Worm (Caenorhabditis elegans): ENCODE results near the gene R06B9.5.

Gene R06B9.5

DNA sequence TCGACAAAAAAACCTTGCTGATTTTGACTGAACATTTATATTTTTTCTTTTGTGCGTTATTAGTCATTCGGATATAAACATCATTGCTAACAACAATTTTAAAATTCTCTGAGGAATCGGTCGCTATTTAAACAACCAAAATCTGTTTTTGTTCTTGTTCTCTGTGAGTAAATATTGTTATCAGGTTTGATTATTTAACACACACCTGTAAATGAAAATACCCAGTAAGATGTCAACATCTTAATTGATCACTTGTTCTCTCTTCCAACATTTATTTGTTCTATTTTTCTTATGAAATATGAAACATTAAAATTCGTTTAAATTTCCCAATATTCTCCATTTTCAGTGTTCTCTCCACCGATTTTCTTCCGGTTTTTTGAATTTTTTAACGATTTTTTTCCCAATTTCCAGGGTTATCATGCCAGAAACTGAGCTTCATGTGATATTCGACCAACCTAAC lies 26.9 kb downstream of the R06B9.5 start, which contains the start of gene arrd-11:
Gene arrd-11, plus strand, starts transcription at position 410 of the 460 bp plus-strand sequence.
- TF ChIP-seq lin-13 (GFP tag; optimal IDR thresholded peaks at IDR 0.05) (no peak), sma-3 (GFP tag; optimal IDR thresholded peaks at IDR 0.05) (no peak), dmd-4 (tag; optimal IDR thresholded peaks at IDR 0.05) (no peak), ZK546.5 (tag; optimal IDR thresholded peaks at IDR 0.05) (no peak), nhr-10 (tag; optimal IDR thresholded peaks at IDR 0.05) (no peak), nhr-6 (tag; optimal IDR thresholded peaks at IDR 0.05) (no peak), Y55F3AM.14 (GFP tag; optimal IDR thresholded peaks at IDR 0.05) (no peak), ceh-16 (tag; optimal IDR thresholded peaks at IDR 0.05) (no peak), nhr-23 (tag; optimal IDR thresholded peaks at IDR 0.05) (no peak), egl-27 (tag; optimal IDR thresholded peaks at IDR 0.05) (no peak), peb-1 (tag; optimal IDR thresholded peaks at IDR 0.05) (no peak), fos-1 (tag; optimal IDR thresholded peaks at IDR 0.05) (no peak), ztf-1 (GFP tag; conservative IDR thresholded peaks at IDR 0.05) (no peak), snpc-4 (tag; optimal IDR thresholded peaks at IDR 0.05) (no peak), alr-1 (tag; optimal IDR thresholded peaks at IDR 0.05) (no peak), zag-1 (tag; optimal IDR thresholded peaks at IDR 0.05) (no peak), nhr-21 (tag; optimal IDR thresholded peaks at IDR 0.05) (no peak), nhr-12 (tag; optimal IDR thresholded peaks at IDR 0.05) (no peak), sem-4 (tag; optimal IDR thresholded peaks at IDR 0.05) (no peak), unc-55 (GFP tag; optimal IDR thresholded peaks at IDR 0.05) (no peak)

DNA sequence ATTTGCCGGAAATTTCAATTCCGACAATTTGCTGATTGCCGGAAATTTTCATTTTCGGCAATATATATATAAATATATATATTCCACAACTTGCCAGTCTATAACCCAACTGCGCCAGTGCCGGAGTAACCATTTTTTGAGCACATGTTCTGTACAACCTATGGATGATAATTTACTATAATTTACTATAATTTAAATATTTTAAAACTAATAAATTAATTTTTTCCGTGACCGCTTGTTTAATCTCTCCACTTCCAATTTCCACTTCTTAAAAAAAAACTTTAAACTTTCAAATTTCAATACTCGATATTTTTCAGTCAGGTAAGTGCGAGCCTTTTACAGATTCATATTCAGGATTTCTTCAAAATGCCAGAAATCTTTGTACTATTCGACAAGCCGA lies 29.8 kb downstream of the R06B9.5 start, which contains the start of gene arrd-12:
Gene arrd-12, plus strand, starts transcription at position 301 of the 400 bp plus-strand sequence.
- TF ChIP-seq mbf-1 (tag; optimal IDR thresholded peaks at IDR 0.05) (no peak), nhr-12 (tag; optimal IDR thresholded peaks at IDR 0.05) (no peak), nhr-77 (tag; optimal IDR thresholded peaks at IDR 0.05) (no peak), skn-1 (tag; optimal IDR thresholded peaks at IDR 0.05) (no peak), lsy-2 (tag; optimal IDR thresholded peaks at IDR 0.05) (no peak), R02D3.7 (tag; optimal IDR thresholded peaks at IDR 0.05) (no peak), ama-1 (optimal IDR thresholded peaks at IDR 0.05) (no peak), nhr-21 (tag; optimal IDR thresholded peaks at IDR 0.05) (no peak)

DNA sequence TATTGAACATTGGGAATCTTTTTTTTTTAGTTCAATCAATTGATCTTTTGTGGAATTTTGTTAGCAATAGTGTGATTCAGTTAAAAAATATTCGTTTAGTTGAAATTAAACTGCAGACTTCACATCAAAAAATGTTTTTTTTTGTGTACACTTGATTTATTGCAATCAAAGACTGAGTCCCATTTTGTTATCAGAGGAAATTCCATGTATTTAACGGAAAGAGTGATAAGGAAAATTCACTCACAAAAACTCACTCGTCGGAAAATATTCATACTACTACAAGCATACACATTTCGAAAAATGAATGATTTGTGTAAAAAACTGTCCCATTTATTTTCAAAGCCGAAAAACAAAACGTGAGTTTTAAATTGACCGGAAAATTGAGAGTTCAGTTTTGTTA lies 35.2 kb downstream of the R06B9.5 start, which contains the start of gene C01B9.1:
Gene C01B9.1, plus strand, starts transcription at position 241 of the 400 bp plus-strand sequence.
- TF ChIP-seq C34F6.9 (tag; optimal IDR thresholded peaks at IDR 0.05) (no peak), nhr-23 (tag; optimal IDR thresholded peaks at IDR 0.05) (no peak), gmeb-1 (tag; optimal IDR thresholded peaks at IDR 0.05) (no peak), Y55F3AM.14 (GFP tag; optimal IDR thresholded peaks at IDR 0.05) (no peak), ztf-11 (tag; optimal IDR thresholded peaks at IDR 0.05) (no peak), fos-1 (tag; optimal IDR thresholded peaks at IDR 0.05) (peak; percentile 57), snpc-4 (tag; optimal IDR thresholded peaks at IDR 0.05) (no peak)

DNA sequence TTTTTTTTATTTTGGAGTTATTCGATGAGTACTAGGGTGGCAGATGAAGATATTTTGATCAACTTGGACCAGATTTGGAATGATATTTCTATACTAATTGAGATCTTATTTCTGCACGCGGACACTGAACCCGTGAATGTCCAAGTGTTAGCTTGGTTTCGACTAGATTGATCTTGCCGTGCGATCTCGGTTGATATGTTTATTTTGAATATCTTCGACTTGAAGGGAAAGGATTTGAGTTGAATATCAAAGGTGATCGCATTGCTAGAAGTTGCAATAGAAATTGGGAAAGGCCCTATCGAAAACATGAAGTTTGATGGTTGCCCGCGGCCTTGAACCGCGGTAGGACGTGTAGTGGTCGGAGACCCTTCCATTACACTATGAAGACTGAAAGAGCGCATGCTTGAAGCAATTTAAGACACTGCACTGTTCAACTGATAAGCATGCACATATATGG lies 44.7 kb downstream of the R06B9.5 start:
- TF ChIP-seq elt-1 (tag; optimal IDR thresholded peaks at IDR 0.05) (no peak), nhr-21 (tag; optimal IDR thresholded peaks at IDR 0.05) (no peak), skn-1 (tag; optimal IDR thresholded peaks at IDR 0.05) (no peak), Y55F3AM.14 (GFP tag; optimal IDR thresholded peaks at IDR 0.05) (no peak), ZK546.5 (tag; optimal IDR thresholded peaks at IDR 0.05) (no peak), blmp-1 (tag; optimal IDR thresholded peaks at IDR 0.05; ENCODE audit: insufficient read depth) (no peak), sma-9 (GFP tag; optimal IDR thresholded peaks at IDR 0.05) (peak; percentile 30), sma-9 (tag; optimal IDR thresholded peaks at IDR 0.05) (no peak), lin-13 (GFP tag; optimal IDR thresholded peaks at IDR 0.05) (peak; percentile 6), nhr-25 (tag; optimal IDR thresholded peaks at IDR 0.05) (no peak), lin-11 (tag; optimal IDR thresholded peaks at IDR 0.05) (no peak), fos-1 (tag; optimal IDR thresholded peaks at IDR 0.05) (peak; percentile 43), crh-2 (tag; optimal IDR thresholded peaks at IDR 0.05) (peak; percentile 61)

DNA sequence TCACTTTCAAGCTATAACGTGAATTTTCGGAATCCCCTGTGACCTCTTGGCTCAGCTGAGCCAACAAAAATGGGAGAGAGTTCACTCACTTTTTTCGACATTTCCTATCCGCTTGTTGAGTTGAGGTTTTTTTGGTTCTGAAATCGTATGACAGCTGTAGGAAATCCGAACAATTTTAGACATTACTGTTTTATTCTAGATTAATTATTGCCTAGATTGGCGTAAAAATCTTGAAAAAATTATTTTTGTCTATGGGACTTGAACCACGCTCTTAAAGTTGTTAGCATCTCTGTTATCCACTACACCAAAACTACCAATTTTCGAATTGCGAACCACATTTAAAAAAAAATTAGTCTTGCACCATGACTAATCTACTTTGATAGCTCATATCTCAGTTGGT lies 47.8 kb downstream of the R06B9.5 start, which contains the start of gene C01B9.4:
Gene C01B9.4, minus strand, starts transcription at position 101 of the 400 bp plus-strand sequence.
- TF ChIP-seq nhr-129 (tag; optimal IDR thresholded peaks at IDR 0.05) = no peak
- no peak for TF ChIP-seq lsy-2 (tag; optimal IDR thresholded peaks at IDR 0.05)
- no peak for TF ChIP-seq R02D3.7 (tag; optimal IDR thresholded peaks at IDR 0.05)
- TF ChIP-seq ztf-1 (GFP tag; conservative IDR thresholded peaks at IDR 0.05) = no peak
- TF ChIP-seq nhr-6 (tag; optimal IDR thresholded peaks at IDR 0.05) = no peak
- no peak for TF ChIP-seq nhr-11 (tag; optimal IDR thresholded peaks at IDR 0.05)
- TF ChIP-seq ztf-4 (tag; optimal IDR thresholded peaks at IDR 0.05) = no peak
- no peak for TF ChIP-seq elt-1 (tag; optimal IDR thresholded peaks at IDR 0.05)
- no peak for TF ChIP-seq skn-1 (tag; optimal IDR thresholded peaks at IDR 0.05)

All from whole organism, L2 larva.